Worm (Caenorhabditis elegans) whole organism, L3 larva: ENCODE data around the gene Y50D4B.4.

ENCODE experiments used
- ZK546.5 ChIP-seq: sonication (generic microtip); optimal IDR thresholded peaks from 2 replicates; lab custom pipeline; 2017; ENCODE audit warnings: missing biosample characterization, missing genetic modification characterization
- aly-2 ChIP-seq: fragments of 150-350 bp; optimal IDR thresholded peaks from 2 replicates; lab custom pipeline; 2014; ENCODE audit warnings: missing biosample characterization, missing genetic modification characterization
- ama-1 ChIP-seq: fragments of 150-350 bp; optimal IDR thresholded peaks from 2 replicates; lab custom pipeline; 2018
- ceh-16 ChIP-seq: sonication (generic microtip); optimal IDR thresholded peaks from 2 replicates; lab custom pipeline; 2017; ENCODE audit warnings: missing biosample characterization, missing genetic modification characterization
- ceh-28 ChIP-seq: fragments of 150-350 bp; optimal IDR thresholded peaks from 2 replicates; lab custom pipeline; 2014; ENCODE audit warnings: missing biosample characterization, missing genetic modification reagents, missing genetic modification characterization
- ceh-82 ChIP-seq: fragments of 150-350 bp; optimal IDR thresholded peaks from 2 replicates; lab custom pipeline; 2014; ENCODE audit warnings: missing biosample characterization, missing genetic modification characterization
- ceh-9 ChIP-seq: sonication (generic microtip); optimal IDR thresholded peaks from 2 replicates; lab custom pipeline; 2018; ENCODE audit warnings: missing biosample characterization, missing genetic modification characterization
- egl-27 ChIP-seq: sonication (generic microtip); optimal IDR thresholded peaks from 4 replicates; lab custom pipeline; 2017; ENCODE audit warnings: missing biosample characterization, missing genetic modification reagents, missing genetic modification characterization
- egl-5 ChIP-seq: fragments of 150-350 bp; optimal IDR thresholded peaks from 2 replicates; lab custom pipeline; 2017; ENCODE audit warnings: missing biosample characterization, missing genetic modification reagents, missing genetic modification characterization, inconsistent platforms
- elt-2 ChIP-seq: sonication (generic microtip); optimal IDR thresholded peaks from 2 replicates; lab custom pipeline; 2016; ENCODE audit warnings: missing genetic modification reagents, mild to moderate bottlenecking, missing genetic modification characterization, missing compliant biosample characterization
- elt-3 ChIP-seq, 3 experiments: fragments of 150-350 bp in 1 of 3; sonication (generic microtip) in 2 of 3; optimal IDR thresholded peaks; 2 replicates in 2 of 3; 4 replicates in 1 of 3; lab custom pipeline; 2014 to 2017; ENCODE audit warnings: missing biosample characterization in 3 of 3, missing genetic modification characterization in 3 of 3
- eor-1 ChIP-seq, 2 experiments: fragments of 150-350 bp; optimal IDR thresholded peaks; 2 replicates each; lab custom pipeline; 2014 to 2018; ENCODE audit warnings: missing biosample characterization in 2 of 2, missing genetic modification characterization in 2 of 2
- fkh-2 ChIP-seq: fragments of 150-350 bp; optimal IDR thresholded peaks from 2 replicates; lab custom pipeline; 2014; ENCODE audit warnings: missing biosample characterization, missing genetic modification reagents, missing genetic modification characterization
- fos-1 ChIP-seq: fragments of 150-350 bp; optimal IDR thresholded peaks from 2 replicates; lab custom pipeline; 2014; ENCODE audit warnings: missing biosample characterization, missing genetic modification characterization
- jun-1 ChIP-seq: fragments of 150-350 bp; optimal IDR thresholded peaks from 2 replicates; lab custom pipeline; 2014; ENCODE audit warnings: missing biosample characterization, missing genetic modification reagents, missing genetic modification characterization
- lin-15B ChIP-seq: fragments of 150-350 bp; optimal IDR thresholded peaks from 2 replicates; lab custom pipeline; 2014; ENCODE audit warnings: missing biosample characterization, missing genetic modification characterization
- lsy-12 ChIP-seq: sonication (generic microtip); optimal IDR thresholded peaks from 2 replicates; lab custom pipeline; 2016; ENCODE audit warnings: mild to moderate bottlenecking, missing genetic modification characterization, missing compliant biosample characterization
- mdl-1 ChIP-seq: fragments of 150-350 bp; optimal IDR thresholded peaks from 2 replicates; lab custom pipeline; 2014; ENCODE audit warnings: missing biosample characterization, missing genetic modification characterization
- mml-1 ChIP-seq: fragments of 150-350 bp; sonication (generic microtip); optimal IDR thresholded peaks from 3 replicates; lab custom pipeline; 2014; ENCODE audit warnings: missing biosample characterization, missing genetic modification characterization
- nfya-1 ChIP-seq: sonication (generic microtip); optimal IDR thresholded peaks from 2 replicates; lab custom pipeline; 2017; ENCODE audit warnings: missing genetic modification characterization, mild to moderate bottlenecking, missing compliant biosample characterization, antibody characterized with exemption, moderate library complexity; ENCODE audit not compliant: insufficient read depth
- nhr-11 ChIP-seq: fragments of 150-350 bp; optimal IDR thresholded peaks from 2 replicates; lab custom pipeline; 2014; ENCODE audit warnings: missing biosample characterization, missing genetic modification characterization
- nhr-12 ChIP-seq: fragments of 150-350 bp; optimal IDR thresholded peaks from 2 replicates; lab custom pipeline; 2014; ENCODE audit warnings: missing biosample characterization, missing genetic modification characterization
- nhr-237 ChIP-seq: fragments of 150-350 bp; optimal IDR thresholded peaks from 2 replicates; lab custom pipeline; 2014; ENCODE audit warnings: missing biosample characterization, missing genetic modification characterization
- nhr-28 ChIP-seq: fragments of 150-350 bp; optimal IDR thresholded peaks from 2 replicates; lab custom pipeline; 2014; ENCODE audit warnings: missing biosample characterization, missing genetic modification characterization
- nhr-43 ChIP-seq: sonication (generic microtip); optimal IDR thresholded peaks from 2 replicates; lab custom pipeline; 2016; ENCODE audit warnings: mild to moderate bottlenecking, missing genetic modification characterization, missing compliant biosample characterization; ENCODE audit not compliant: poor library complexity, severe bottlenecking
- nhr-67 ChIP-seq: fragments of 150-350 bp; optimal IDR thresholded peaks from 2 replicates; lab custom pipeline; 2014; ENCODE audit warnings: missing biosample characterization, missing genetic modification characterization
- nhr-76 ChIP-seq: fragments of 150-350 bp; sonication (generic microtip); optimal IDR thresholded peaks from 5 replicates; lab custom pipeline; 2014; ENCODE audit warnings: missing biosample characterization, missing genetic modification characterization
- nhr-77 ChIP-seq: fragments of 150-350 bp; optimal IDR thresholded peaks from 2 replicates; lab custom pipeline; 2014; ENCODE audit warnings: missing biosample characterization, missing genetic modification characterization
- pha-4 ChIP-seq: fragments of 150-350 bp; optimal IDR thresholded peaks from 2 replicates; lab custom pipeline; 2014; ENCODE audit warnings: missing biosample characterization, missing genetic modification reagents, missing genetic modification characterization
- pqm-1 ChIP-seq: fragments of 150-350 bp; optimal IDR thresholded peaks from 2 replicates; lab custom pipeline; 2017; ENCODE audit warnings: missing biosample characterization, missing genetic modification characterization, inconsistent platforms
- sea-2 ChIP-seq: fragments of 150-350 bp; sonication (generic microtip); optimal IDR thresholded peaks from 4 replicates; lab custom pipeline; 2014; ENCODE audit warnings: missing biosample characterization, missing genetic modification reagents, missing genetic modification characterization
- skn-1 ChIP-seq: fragments of 150-350 bp; optimal IDR thresholded peaks from 2 replicates; lab custom pipeline; 2014; ENCODE audit warnings: missing biosample characterization, missing genetic modification characterization
- tbx-2 ChIP-seq: sonication (generic microtip); optimal IDR thresholded peaks from 2 replicates; lab custom pipeline; 2016; ENCODE audit warnings: mild to moderate bottlenecking, missing genetic modification characterization, missing compliant biosample characterization
- unc-62 ChIP-seq: fragments of 150-350 bp; sonication (generic microtip); optimal IDR thresholded peaks from 4 replicates; lab custom pipeline; 2014; ENCODE audit warnings: missing biosample characterization, missing genetic modification reagents, missing genetic modification characterization
- zag-1 ChIP-seq: fragments of 150-350 bp; optimal IDR thresholded peaks from 2 replicates; lab custom pipeline; 2014; ENCODE audit warnings: missing biosample characterization, missing genetic modification characterization
- ztf-11 ChIP-seq: fragments of 150-350 bp; optimal IDR thresholded peaks from 2 replicates; lab custom pipeline; 2014; ENCODE audit warnings: missing biosample characterization, missing genetic modification characterization
- ztf-4 ChIP-seq: fragments of 150-350 bp; optimal IDR thresholded peaks from 2 replicates; lab custom pipeline; 2014; ENCODE audit warnings: missing biosample characterization, missing genetic modification characterization

Y50D4B.4 gene

ce11 chrV:1067468-1067867 is 25.0 kb upstream of the Y50D4B.4 start, which contains the start of gene K10C9.7:
TSS of gene K10C9.7 (minus strand) at chrV:1067568.
- TF ChIP-seq ZK546.5 (tag; lab: Kevin White, UChicago) (no peak), fkh-2 (tag; lab: Kevin White, UChicago) (no peak), nfya-1 (no peak), lsy-12 (tag; lab: Kevin White, UChicago) (no peak), ztf-4 (tag; lab: Kevin White, UChicago) (no peak), elt-3 (tag; optimal IDR thresholded peaks at IDR 0.05; lab: Kevin White, UChicago) (no peak), ztf-11 (tag; lab: Kevin White, UChicago) (no peak), ama-1 (no peak), ceh-28 (tag; lab: Kevin White, UChicago) (no peak), ceh-9 (tag; lab: Kevin White, UChicago) (no peak), aly-2 (tag; lab: Kevin White, UChicago) (no peak), fos-1 (no peak)

- TF ChIP-seq zag-1 (tag; lab: Kevin White, UChicago) (no peak), elt-3 (tag; optimal IDR thresholded peaks at IDR 0.05; lab: Kevin White, UChicago) (no peak), nhr-77 (tag; lab: Kevin White, UChicago) (no peak), sea-2 (no peak), unc-62 (GFP tag; lab: Kevin White, UChicago) (no peak), lin-15B (tag; lab: Kevin White, UChicago) (no peak), skn-1 (tag; lab: Kevin White, UChicago) (no peak), jun-1 (no peak), nhr-11 (no peak), egl-5 (tag; lab: Kevin White, UChicago) (no peak), ceh-82 (tag; lab: Kevin White, UChicago) (no peak), tbx-2 (tag; lab: Kevin White, UChicago) (no peak), nhr-67 (tag; lab: Kevin White, UChicago) (no peak), eor-1 (tag; optimal IDR thresholded peaks at IDR 0.05; lab: Kevin White, UChicago) (no peak)
Observed at ce11 chrV:1074946-1075345, 17.5 kb upstream of the Y50D4B.4 start, which contains the start of gene K10C9.1. TSS of gene K10C9.1 (plus strand) at chrV:1075246.

- TF ChIP-seq nhr-76 (tag; lab: Kevin White, UChicago) (no peak), nhr-28 (tag; lab: Kevin White, UChicago) (no peak), egl-5 (tag; lab: Kevin White, UChicago) (no peak), elt-2 (tag; lab: Kevin White, UChicago) (no peak), nfya-1 (no peak), pqm-1 (no peak), ama-1 (no peak), nhr-12 (tag; lab: Kevin White, UChicago) (no peak), nhr-237 (tag; lab: Kevin White, UChicago) (no peak), nhr-67 (tag; lab: Kevin White, UChicago) (no peak), tbx-2 (tag; lab: Kevin White, UChicago) (no peak), ZK546.5 (tag; lab: Kevin White, UChicago) (no peak), zag-1 (tag; lab: Kevin White, UChicago) (no peak), mdl-1 (tag; lab: Kevin White, UChicago) (no peak), ceh-16 (tag; lab: Kevin White, UChicago) (no peak), jun-1 (no peak), elt-3 (tag; optimal IDR thresholded peaks at IDR 0.05; lab: Kevin White, UChicago) (no peak)
Observed at ce11 chrV:1084016-1084415, 8.4 kb upstream of the Y50D4B.4 start, which contains the start of gene Y50D4B.6. TSS of gene Y50D4B.6 (plus strand) at chrV:1084316.

- TF ChIP-seq skn-1 (tag; lab: Kevin White, UChicago): no peak
- TF ChIP-seq nhr-43: no peak
- TF ChIP-seq ama-1: no peak
- no peak for TF ChIP-seq tbx-2 (tag; lab: Kevin White, UChicago)
- no peak for TF ChIP-seq pha-4 (tag; lab: Kevin White, UChicago)
- no peak for TF ChIP-seq egl-27
- TF ChIP-seq mml-1 (tag; lab: Kevin White, UChicago): no peak
Observed at ce11 chrV:1087983-1088382, 4.5 kb upstream of the Y50D4B.4 start, which contains the start of gene clec-203. TSS of gene clec-203 (plus strand) at chrV:1088283.
